Fruit fly (Drosophila melanogaster) whole organism, adult: ENCODE data around the gene repo.

Experiments used
- CG11617 ChIP-seq: fragments of 200-800 bp; sonication (Bioruptor generic); optimal IDR thresholded peaks from 2 replicates; lab custom pipeline; 2017; ENCODE audit warnings: mild to moderate bottlenecking, missing biosample characterization, missing genetic modification reagents, missing genetic modification characterization
- CG12768 ChIP-seq: fragments of 200-800 bp; sonication (Bioruptor generic); optimal IDR thresholded peaks from 2 replicates; lab custom pipeline; 2017; ENCODE audit warnings: missing biosample characterization, missing genetic modification characterization, mild to moderate bottlenecking, moderate library complexity, missing genetic modification reagents
- CG14711 ChIP-seq: fragments of 200-800 bp; sonication (Bioruptor generic); optimal IDR thresholded peaks from 2 replicates; lab custom pipeline; 2018; ENCODE audit warnings: missing biosample characterization, mild to moderate bottlenecking, missing genetic modification characterization, moderate library complexity
- CG33017 ChIP-seq: fragments of 200-800 bp; sonication (Bioruptor generic); optimal IDR thresholded peaks from 2 replicates; lab custom pipeline; 2018; ENCODE audit warnings: missing biosample characterization, mild to moderate bottlenecking, missing genetic modification characterization, moderate library complexity
- CG7045 ChIP-seq: fragments of 200-800 bp; sonication (Bioruptor generic); optimal IDR thresholded peaks from 2 replicates; lab custom pipeline; 2017; ENCODE audit warnings: missing biosample characterization, mild to moderate bottlenecking, missing genetic modification characterization
- CG7101 ChIP-seq: fragments of 200-800 bp; sonication (Bioruptor generic); optimal IDR thresholded peaks from 2 replicates; lab custom pipeline; 2018; ENCODE audit warnings: missing biosample characterization, mild to moderate bottlenecking, missing genetic modification characterization, moderate library complexity
- Clk ChIP-seq: fragments of 200-800 bp; sonication (Bioruptor generic); optimal IDR thresholded peaks from 2 replicates; lab custom pipeline; 2017; ENCODE audit warnings: missing biosample characterization, missing genetic modification characterization
- Crg-1 ChIP-seq: fragments of 200-800 bp; sonication (Bioruptor generic); optimal IDR thresholded peaks from 2 replicates; lab custom pipeline; 2016; ENCODE audit warnings: missing biosample characterization, missing genetic modification characterization
- Hr96 ChIP-seq: fragments of 200-800 bp; sonication (Bioruptor generic); optimal IDR thresholded peaks from 2 replicates; lab custom pipeline; 2016; ENCODE audit warnings: missing biosample characterization, missing genetic modification characterization
- bab1 ChIP-seq: fragments of 200-800 bp; sonication (Bioruptor generic); optimal IDR thresholded peaks from 3 replicates; lab custom pipeline; 2019; ENCODE audit warnings: missing biosample characterization, mild to moderate bottlenecking, missing genetic modification characterization, moderate library complexity
- cic ChIP-seq: fragments of 200-800 bp; sonication (Bioruptor generic); optimal IDR thresholded peaks from 2 replicates; lab custom pipeline; 2017; ENCODE audit warnings: missing biosample characterization, mild to moderate bottlenecking, missing genetic modification characterization, moderate library complexity
- cnc ChIP-seq, 2 experiments: fragments of >200 bp; optimal IDR thresholded peaks; 2 replicates each; lab custom pipeline; 2017
- kay ChIP-seq: fragments of 200-800 bp; sonication (Bioruptor generic); peaks from one replicate; lab custom pipeline; 2016; ENCODE audit warnings: missing biosample characterization, missing genetic modification characterization, borderline replicate concordance
- tj ChIP-seq: fragments of 200-800 bp; sonication (Bioruptor generic); optimal IDR thresholded peaks from 3 replicates; lab custom pipeline; 2017; ENCODE audit warnings: missing biosample characterization, mild to moderate bottlenecking, missing genetic modification characterization, moderate library complexity

DNA sequence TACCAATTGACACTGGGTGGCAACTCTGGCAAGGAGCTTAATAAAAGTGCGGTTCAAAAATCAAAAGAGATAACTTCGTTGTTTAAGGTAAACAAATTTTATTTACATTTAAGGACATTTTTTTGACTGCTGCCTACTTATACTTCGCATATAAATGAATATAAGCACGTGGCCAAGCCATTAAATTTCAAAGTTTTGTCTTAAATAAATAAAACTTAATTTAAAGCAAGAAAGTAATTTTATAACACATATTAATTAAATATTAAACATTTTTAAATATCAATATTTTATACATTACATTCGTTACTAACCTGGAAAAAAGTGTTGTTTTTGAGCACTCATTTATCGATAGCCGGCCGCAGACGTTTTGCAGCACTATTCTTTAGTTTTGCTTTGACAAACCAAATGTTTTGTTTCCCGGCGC is 47.3 kb upstream of the repo start, which contains the start of the genes CG12321 and MED17:
- peak; percentile 67 for TF ChIP-seq tj
- TF ChIP-seq CG11617 = peak; percentile 93
- TF ChIP-seq CG12768 (GFP tag; lab: Kevin White, UChicago) = peak; percentile 93
- TF ChIP-seq Crg-1 = peak; percentile 96
- peak; percentile 94 for TF ChIP-seq Clk
- peak; percentile 93 for TF ChIP-seq CG7101
- TF ChIP-seq cnc (optimal IDR thresholded peaks at IDR 0.05; lab: Kevin White, UChicago) = no peak
- no peak for TF ChIP-seq kay (GFP tag; lab: Kevin White, UChicago)
- no peak for TF ChIP-seq Hr96
- peak; percentile 89 for TF ChIP-seq CG14711 (tag; lab: Kevin White, UChicago)
- TF ChIP-seq cic = peak; percentile 62
- TF ChIP-seq bab1 = peak; percentile 63
- peak; percentile 83 for TF ChIP-seq CG33017 (tag; lab: Kevin White, UChicago)
- TF ChIP-seq CG7045 (GFP tag; lab: Kevin White, UChicago) = peak; percentile 94
